Worm (Caenorhabditis elegans) whole organism, midembryonic: ENCODE data around the gene Y38C1BA.1.

ENCODE experiments used
- cog-1 ChIP-seq: sonication (generic microtip); optimal IDR thresholded peaks from 2 replicates; lab custom pipeline; 2016; ENCODE audit warnings: missing genetic modification characterization, missing compliant biosample characterization
- flt-1 ChIP-seq: fragments of 200-800 bp; sonication (Bioruptor generic); IDR thresholded peaks from 2 replicates; pipeline ENCODE4 v1.3.6; 2022; ENCODE audit warnings: missing genetic modification characterization, missing compliant biosample characterization
- klf-2 ChIP-seq: fragments of 200-800 bp; sonication (Bioruptor generic); conservative IDR thresholded peaks from 2 replicates; pipeline ENCODE4 v1.3.6; 2022; ENCODE audit warnings: missing genetic modification reagents, missing genetic modification characterization, missing compliant biosample characterization
- med-1 ChIP-seq: sonication (generic microtip); optimal IDR thresholded peaks from 2 replicates; lab custom pipeline; 2017; ENCODE audit warnings: missing genetic modification characterization, mild to moderate bottlenecking, missing compliant biosample characterization, antibody characterized with exemption, missing genetic modification reagents; ENCODE audit not compliant: insufficient read depth
- ref-1 ChIP-seq: fragments of 200-800 bp; sonication (Bioruptor generic); conservative IDR thresholded peaks from 2 replicates; pipeline ENCODE4 v1.3.6; 2022; ENCODE audit warnings: missing genetic modification reagents, missing genetic modification characterization, missing compliant biosample characterization
- tab-1 ChIP-seq: fragments of 200-800 bp; sonication (Bioruptor generic); IDR thresholded peaks from 2 replicates; pipeline ENCODE4 v1.3.6; 2022; ENCODE audit warnings: missing genetic modification characterization, missing compliant biosample characterization
- ztf-23 ChIP-seq: fragments of 200-800 bp; sonication (Bioruptor generic); IDR thresholded peaks from 2 replicates; pipeline ENCODE4 v1.3.6; 2022; ENCODE audit warnings: missing genetic modification reagents, missing genetic modification characterization, missing compliant biosample characterization
- ztf-29 ChIP-seq: fragments of 200-800 bp; sonication (Bioruptor generic); IDR thresholded peaks from 2 replicates; pipeline ENCODE4 v1.3.6; 2022; ENCODE audit warnings: missing genetic modification reagents, missing genetic modification characterization, missing compliant biosample characterization

- TF ChIP-seq tab-1 (GFP tag; lab: Robert Waterston, UW) (no peak), ztf-23 (no peak), cog-1 (tag; lab: Kevin White, UChicago) (no peak), ztf-29 (GFP tag; lab: Robert Waterston, UW) (no peak), klf-2 (no peak), ref-1 (GFP tag; lab: Robert Waterston, UW) (no peak), flt-1 (no peak), med-1 (GFP tag; lab: Kevin White, UChicago) (no peak)
Measured at ce11 chrIV:1827362-1827761, 23.6 kb upstream of the Y38C1BA.1 start.
